Fruit fly (Drosophila melanogaster) whole organism, embryonic: ENCODE data around the gene CG4438.

Experiments used
- Bdp1 ChIP-seq: fragments of 200-800 bp; sonication (Bioruptor generic); optimal IDR thresholded peaks from 3 replicates; lab custom pipeline; 2016; ENCODE audit warnings: missing biosample characterization, missing genetic modification characterization
- CG10654 ChIP-seq: fragments of 200-800 bp; sonication (Bioruptor generic); optimal IDR thresholded peaks from 2 replicates; lab custom pipeline; 2016; ENCODE audit warnings: missing biosample characterization, missing genetic modification characterization
- CG15601 ChIP-seq: fragments of 200-800 bp; sonication (Bioruptor generic); optimal IDR thresholded peaks from 3 replicates; lab custom pipeline; 2019; ENCODE audit warnings: missing biosample characterization, mild to moderate bottlenecking, missing genetic modification characterization, moderate library complexity
- CG16815 ChIP-seq: fragments of 200-800 bp; sonication (Bioruptor generic); optimal IDR thresholded peaks from 3 replicates; lab custom pipeline; 2017; ENCODE audit warnings: missing biosample characterization, mild to moderate bottlenecking, missing genetic modification characterization
- CG18764 ChIP-seq: fragments of 200-800 bp; sonication (Bioruptor generic); optimal IDR thresholded peaks from 3 replicates; lab custom pipeline; 2016; ENCODE audit warnings: missing biosample characterization, missing genetic modification characterization
- CG4424 ChIP-seq: fragments of 200-800 bp; sonication (Bioruptor generic); optimal IDR thresholded peaks from 3 replicates; lab custom pipeline; 2016; ENCODE audit warnings: missing biosample characterization, missing genetic modification characterization
- CG7271 ChIP-seq: fragments of 200-800 bp; sonication (Bioruptor generic); optimal IDR thresholded peaks from 2 replicates; lab custom pipeline; 2018; ENCODE audit warnings: missing biosample characterization, mild to moderate bottlenecking, missing genetic modification characterization, moderate library complexity
- CHES-1-like ChIP-seq: fragments of 200-800 bp; sonication (Bioruptor generic); optimal IDR thresholded peaks from 2 replicates; lab custom pipeline; 2016; ENCODE audit warnings: missing biosample characterization, missing genetic modification characterization
- Deaf1 ChIP-seq: fragments of 200-800 bp; optimal IDR thresholded peaks from 3 replicates; lab custom pipeline; 2019; ENCODE audit warnings: missing biosample characterization, mild to moderate bottlenecking, missing genetic modification characterization, moderate library complexity
- Fer3 ChIP-seq: fragments of 200-800 bp; sonication (Bioruptor generic); optimal IDR thresholded peaks from 2 replicates; lab custom pipeline; 2018; ENCODE audit warnings: missing biosample characterization, mild to moderate bottlenecking, missing genetic modification characterization, moderate library complexity
- Hmx ChIP-seq: fragments of 200-800 bp; sonication (Bioruptor generic); optimal IDR thresholded peaks from 2 replicates; lab custom pipeline; 2016; ENCODE audit warnings: missing biosample characterization, missing genetic modification characterization
- Kr ChIP-seq: fragments of 200-800 bp; sonication (Bioruptor generic); optimal IDR thresholded peaks from 2 replicates; lab custom pipeline; 2017; ENCODE audit warnings: missing biosample characterization, mild to moderate bottlenecking, missing genetic modification characterization
- Lpt ChIP-seq: fragments of >200 bp; optimal IDR thresholded peaks from 2 replicates; lab custom pipeline; 2018; ENCODE audit warnings: missing biosample characterization, missing genetic modification characterization
- Myb ChIP-seq: fragments of 200-800 bp; sonication (Bioruptor generic); optimal IDR thresholded peaks from 2 replicates; lab custom pipeline; 2016; ENCODE audit warnings: missing biosample characterization, missing genetic modification characterization
- NfI ChIP-seq: fragments of 200-800 bp; sonication (Bioruptor generic); optimal IDR thresholded peaks from 3 replicates; lab custom pipeline; 2018; ENCODE audit warnings: missing biosample characterization, mild to moderate bottlenecking, missing genetic modification characterization, moderate library complexity
- Rfx ChIP-seq: fragments of 200-800 bp; sonication (Bioruptor generic); IDR thresholded peaks from 2 replicates; pipeline ENCODE4 v1.3.6; 2022; ENCODE audit warnings: missing biosample characterization, missing genetic modification characterization
- Sry-β ChIP-seq: fragments of 200-800 bp; sonication (Bioruptor generic); optimal IDR thresholded peaks from 2 replicates; lab custom pipeline; 2018; ENCODE audit warnings: missing biosample characterization, mild to moderate bottlenecking, missing genetic modification characterization, moderate library complexity
- Stat92E ChIP-seq, 3 experiments: fragments of >200 bp in 2 of 3; fragments of 200-800 bp in 1 of 3; sonication (Bioruptor generic) in 1 of 3; optimal IDR thresholded peaks; 2 replicates each; lab custom pipeline; 2017 to 2019; ENCODE audit warnings: missing biosample characterization in 3 of 3, missing genetic modification characterization in 3 of 3, mild to moderate bottlenecking in 1 of 3, moderate library complexity in 1 of 3
- ab ChIP-seq: fragments of 200-800 bp; sonication (Bioruptor generic); optimal IDR thresholded peaks from 2 replicates; lab custom pipeline; 2016; ENCODE audit warnings: missing biosample characterization, missing genetic modification characterization
- ac ChIP-seq: fragments of 200-800 bp; sonication (Bioruptor generic); optimal IDR thresholded peaks from 3 replicates; lab custom pipeline; 2017; ENCODE audit warnings: missing biosample characterization, mild to moderate bottlenecking, missing genetic modification characterization
- btn ChIP-seq: fragments of 200-800 bp; sonication (Bioruptor generic); optimal IDR thresholded peaks from 2 replicates; lab custom pipeline; 2016; ENCODE audit warnings: missing biosample characterization, missing genetic modification characterization
- esg ChIP-seq: fragments of 200-800 bp; sonication (Bioruptor generic); conservative IDR thresholded peaks from 2 replicates; pipeline ENCODE4 v1.3.6; 2022; ENCODE audit warnings: missing biosample characterization, missing genetic modification characterization
- gfzf ChIP-seq: fragments of 200-800 bp; sonication (Bioruptor generic); optimal IDR thresholded peaks from 2 replicates; lab custom pipeline; 2016; ENCODE audit warnings: missing biosample characterization, mild to moderate bottlenecking, missing genetic modification characterization, moderate library complexity
- inv ChIP-seq: fragments of 200-800 bp; sonication (Bioruptor generic); IDR thresholded peaks from 2 replicates; pipeline ENCODE4 v1.3.6; 2022; ENCODE audit warnings: missing biosample characterization, missing genetic modification characterization; ENCODE audit not compliant: partially characterized antibody
- mld ChIP-seq: fragments of 200-800 bp; sonication (Bioruptor generic); IDR thresholded peaks from 3 replicates; pipeline ENCODE4 v1.3.6; 2022; ENCODE audit warnings: missing biosample characterization, missing genetic modification characterization; ENCODE audit not compliant: partially characterized antibody
- nerfin-2 ChIP-seq: fragments of 200-800 bp; sonication (Bioruptor generic); IDR thresholded peaks from 2 replicates; pipeline ENCODE4 v1.3.6; 2022; ENCODE audit warnings: missing biosample characterization, missing genetic modification characterization; ENCODE audit not compliant: partially characterized antibody
- nmo ChIP-seq: fragments of 200-800 bp; sonication (Bioruptor generic); optimal IDR thresholded peaks from 2 replicates; lab custom pipeline; 2018; ENCODE audit warnings: missing biosample characterization, mild to moderate bottlenecking, missing genetic modification characterization, moderate library complexity
- oc ChIP-seq: fragments of 200-800 bp; sonication (Bioruptor generic); optimal IDR thresholded peaks from 2 replicates; lab custom pipeline; 2018; ENCODE audit warnings: missing biosample characterization, mild to moderate bottlenecking, missing genetic modification characterization, moderate library complexity
- pfk ChIP-seq: fragments of 200-800 bp; sonication (Bioruptor generic); optimal IDR thresholded peaks from 2 replicates; lab custom pipeline; 2018; ENCODE audit warnings: missing biosample characterization, mild to moderate bottlenecking, missing genetic modification characterization, moderate library complexity
- pita ChIP-seq: fragments of 200-800 bp; sonication (Bioruptor generic); optimal IDR thresholded peaks from 2 replicates; lab custom pipeline; 2017; ENCODE audit warnings: missing biosample characterization, mild to moderate bottlenecking, missing genetic modification characterization
- schlank ChIP-seq: fragments of 200-800 bp; sonication (Bioruptor generic); optimal IDR thresholded peaks from 2 replicates; lab custom pipeline; 2018; ENCODE audit warnings: missing biosample characterization, mild to moderate bottlenecking, missing genetic modification characterization
- stwl ChIP-seq: fragments of 200-800 bp; sonication (Bioruptor generic); optimal IDR thresholded peaks from 3 replicates; lab custom pipeline; 2018; ENCODE audit warnings: missing biosample characterization, mild to moderate bottlenecking, missing genetic modification characterization, moderate library complexity
- tna ChIP-seq: fragments of 200-800 bp; sonication (Bioruptor generic); IDR thresholded peaks from 2 replicates; pipeline ENCODE4 v1.3.6; 2022; ENCODE audit warnings: missing biosample characterization, missing genetic modification characterization; ENCODE audit not compliant: partially characterized antibody
- trem ChIP-seq: fragments of 200-800 bp; optimal IDR thresholded peaks from 3 replicates; lab custom pipeline; 2019; ENCODE audit warnings: missing biosample characterization, mild to moderate bottlenecking, missing genetic modification characterization, moderate library complexity
- ttk ChIP-seq: fragments of 200-800 bp; sonication (Bioruptor generic); IDR thresholded peaks from 2 replicates; pipeline ENCODE4 v2.1.2; 2022; ENCODE audit warnings: missing biosample characterization, missing genetic modification characterization
- zen ChIP-seq: fragments of 200-800 bp; sonication (Bioruptor generic); optimal IDR thresholded peaks from 3 replicates; lab custom pipeline; 2018; ENCODE audit warnings: missing biosample characterization, mild to moderate bottlenecking, missing genetic modification characterization, moderate library complexity

The CG4438 gene

DNA sequence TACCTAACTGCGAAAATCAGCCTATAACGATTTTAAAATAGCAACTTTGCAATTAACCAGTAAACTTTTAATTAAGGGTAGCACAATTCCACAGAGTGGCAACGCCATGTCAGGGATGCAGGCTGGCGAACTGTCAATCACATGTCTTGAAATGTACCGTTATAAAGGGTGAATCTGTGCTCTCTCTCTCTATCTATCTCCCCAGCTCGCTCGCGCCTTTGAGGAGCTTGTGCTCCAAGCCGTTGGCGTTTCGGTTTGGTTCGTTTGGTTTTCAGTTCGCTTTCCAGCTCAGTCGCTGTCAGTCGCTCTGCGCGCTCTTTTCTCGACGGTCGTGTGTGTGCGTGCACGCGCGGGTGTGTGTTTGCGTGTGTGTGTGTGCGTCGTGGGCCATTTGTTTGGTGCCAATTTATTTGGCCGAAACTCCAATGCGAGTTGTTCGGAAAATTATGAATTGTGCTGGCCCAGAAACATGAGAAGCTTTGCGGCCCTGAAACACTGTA is 39.5 kb upstream of the CG4438 start, which contains the start of gene numb (continued):
- no peak for TF ChIP-seq gfzf (GFP tag; lab: Kevin White, UChicago)
- TF ChIP-seq CG4424 (GFP tag; lab: Kevin White, UChicago): no peak
- peak; percentile 9 for TF ChIP-seq zen (tag; lab: Kevin White, UChicago)
- no peak for TF ChIP-seq Hmx (GFP tag; lab: Kevin White, UChicago)
- TF ChIP-seq CG10654 (GFP tag; lab: Kevin White, UChicago): no peak
- peak; percentile 93 for TF ChIP-seq Deaf1 (tag; lab: Kevin White, UChicago)
- TF ChIP-seq Kr: no peak
- TF ChIP-seq btn: no peak
- no peak for TF ChIP-seq CG16815 (GFP tag; lab: Kevin White, UChicago)
- TF ChIP-seq trem (tag; lab: Kevin White, UChicago): no peak
- TF ChIP-seq Stat92E (GFP tag; optimal IDR thresholded peaks at IDR 0.05; lab: Kevin White, UChicago): no peak
- no peak for TF ChIP-seq nmo
- TF ChIP-seq pfk (GFP tag; lab: Kevin White, UChicago): no peak
- TF ChIP-seq nerfin-2: no peak
- TF ChIP-seq mld (GFP tag; lab: Robert Waterston, UW): no peak
- peak; percentile 55; the same call in 1 of the 2 replicates for TF ChIP-seq ttk (GFP tag; lab: Robert Waterston, UW)
- no peak for TF ChIP-seq Lpt (GFP tag; lab: Kevin White, UChicago)
- TF ChIP-seq oc (tag; lab: Kevin White, UChicago): no peak
- no peak for TF ChIP-seq CG18764 (GFP tag; lab: Kevin White, UChicago)
- no peak for TF ChIP-seq NfI (GFP tag; lab: Kevin White, UChicago)
- no peak for TF ChIP-seq Bdp1
- no peak for TF ChIP-seq pita (GFP tag; lab: Kevin White, UChicago)

DNA sequence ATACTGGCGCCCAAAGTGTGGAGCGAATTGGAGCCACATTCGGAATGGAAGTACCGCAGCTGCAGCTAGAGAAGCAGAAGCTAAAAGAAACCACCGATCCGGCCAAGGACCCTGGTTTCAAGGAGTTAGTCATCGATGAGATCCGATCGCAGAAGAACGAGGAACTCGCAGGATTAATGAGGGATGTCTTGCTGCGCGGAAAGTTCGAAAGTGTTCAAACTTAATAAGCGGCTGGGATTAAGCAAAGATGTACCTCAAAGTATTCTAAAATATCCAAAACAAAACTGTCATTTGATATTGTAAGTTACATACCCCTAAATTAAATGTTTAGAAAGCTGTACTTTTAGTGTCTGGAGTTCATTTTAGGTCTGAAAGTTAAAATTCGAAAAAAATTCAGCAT is 38.7 kb upstream of the CG4438 start, which contains the start of gene RpS28-like:
TSS of gene RpS28-like (plus strand) at position 301 of the 400 bp plus-strand sequence.
- TF ChIP-seq esg: no peak
- TF ChIP-seq CG7271 (tag; lab: Kevin White, UChicago): no peak
- no peak for TF ChIP-seq inv (GFP tag; lab: Robert Waterston, UW)
- no peak for TF ChIP-seq schlank (tag; lab: Kevin White, UChicago)
- TF ChIP-seq CHES-1-like (GFP tag; lab: Kevin White, UChicago): no peak
- no peak for TF ChIP-seq ac
- no peak for TF ChIP-seq stwl (tag; lab: Kevin White, UChicago)
- TF ChIP-seq ab: no peak
- TF ChIP-seq Fer3: no peak
- TF ChIP-seq Sry-β (GFP tag; lab: Kevin White, UChicago): no peak
- TF ChIP-seq tna (GFP tag; lab: Robert Waterston, UW): no peak

DNA sequence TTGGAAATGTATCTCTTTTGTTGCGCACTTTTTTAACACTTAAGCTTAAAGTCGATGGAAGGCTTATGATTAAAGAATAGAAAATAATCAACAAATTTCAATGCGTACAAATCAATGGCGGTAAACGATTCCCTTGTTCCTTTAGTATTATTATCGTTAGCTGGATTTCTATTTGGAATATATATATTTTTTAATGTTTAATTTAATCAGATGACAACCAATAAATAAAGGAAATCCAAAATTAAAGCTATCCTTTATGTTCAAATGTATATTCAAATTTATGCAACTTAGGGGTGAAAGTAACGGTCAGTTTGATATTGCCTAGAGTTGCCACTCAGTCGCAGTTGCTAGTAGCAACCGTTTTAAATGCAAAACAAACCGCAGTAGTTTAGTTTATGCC is 37.3 kb upstream of the CG4438 start, which contains the start of gene CG3769:
TSS of gene CG3769 (plus strand) at position 301 of the 400 bp plus-strand sequence.
- TF ChIP-seq Myb (GFP tag; lab: Kevin White, UChicago): peak; percentile 29
- TF ChIP-seq CG15601 (tag; lab: Kevin White, UChicago): no peak
- peak; percentile 22; the same call in 1 of the 2 replicates for TF ChIP-seq Rfx (GFP tag; lab: Robert Waterston, UW)
